Fruit fly (Drosophila melanogaster): ENCODE measurements around the gene ND-39.

The ND-39 gene

DNA sequence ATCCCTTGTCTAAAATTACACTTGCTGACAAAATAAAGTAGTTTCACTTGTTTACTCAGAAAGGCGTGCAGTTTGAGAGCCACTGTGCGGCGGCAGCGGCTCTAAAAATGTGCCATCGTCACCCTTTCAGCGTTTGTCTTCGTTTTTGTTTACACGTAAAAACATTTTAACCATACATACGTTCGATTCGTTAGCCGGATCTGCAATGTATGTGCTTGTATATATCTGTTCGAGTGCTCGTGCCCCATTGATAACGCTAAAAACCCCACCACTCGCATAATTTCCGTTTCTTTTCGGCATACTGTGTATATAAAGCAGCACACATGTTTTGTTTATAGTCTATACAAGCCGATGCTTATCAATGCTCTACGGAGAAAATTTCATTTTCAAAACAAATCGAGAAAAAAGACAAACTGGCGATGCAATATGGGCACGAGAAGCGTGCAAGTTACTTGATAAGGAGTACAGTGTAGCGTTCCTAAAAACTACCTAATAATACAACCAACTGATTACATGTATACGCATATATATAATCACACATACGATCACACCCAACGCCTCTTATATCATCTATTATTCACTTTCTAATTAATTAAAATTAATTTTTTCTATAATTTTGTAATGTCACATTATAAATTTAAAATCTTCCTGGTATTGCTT, 24.8 kb downstream of the ND-39 start (continued):
- TF ChIP-seq vri (GFP tag; optimal IDR thresholded peaks at IDR 0.05) (peak; percentile 29), Met (GFP tag; optimal IDR thresholded peaks at IDR 0.05) (peak; percentile 2), Eip75B (GFP tag; optimal IDR thresholded peaks at IDR 0.05) (no peak), topi (GFP tag; optimal IDR thresholded peaks at IDR 0.05) (peak; percentile 15), fd59A (GFP tag; optimal IDR thresholded peaks at IDR 0.05) (no peak), Sox15 (GFP tag; optimal IDR thresholded peaks at IDR 0.05) (no peak), CG32006 (GFP tag; optimal IDR thresholded peaks at IDR 0.05) (peak; percentile 50), Ets96B (tag; optimal IDR thresholded peaks at IDR 0.05) (peak; percentile 57), CG31627 (GFP tag; optimal IDR thresholded peaks at IDR 0.05) (peak; percentile 18), Sox102F (GFP tag; optimal IDR thresholded peaks at IDR 0.05) (no peak), CG1621 (tag; optimal IDR thresholded peaks at IDR 0.05) (no peak), cyc (GFP tag; optimal IDR thresholded peaks at IDR 0.05) (no peak), CG9139 (GFP tag; optimal IDR thresholded peaks at IDR 0.05) (no peak), CG3919 (GFP tag; optimal IDR thresholded peaks at IDR 0.05) (no peak), CG8119 (GFP tag; IDR thresholded peaks at IDR 0.05) (peak; percentile 68), salr (GFP tag; optimal IDR thresholded peaks at IDR 0.05) (no peak), CG6276 (GFP tag; optimal IDR thresholded peaks at IDR 0.05) (peak; percentile 57), CG4318 (GFP tag; optimal IDR thresholded peaks at IDR 0.05) (peak; percentile 7), ss (GFP tag; optimal IDR thresholded peaks at IDR 0.05) (no peak), Hr4 (GFP tag; optimal IDR thresholded peaks at IDR 0.05) (peak; percentile 26), esn (GFP tag; optimal IDR thresholded peaks at IDR 0.05) (peak; percentile 57), CG11294 (GFP tag; IDR thresholded peaks at IDR 0.05) (no peak), spab (GFP tag; optimal IDR thresholded peaks at IDR 0.05) (no peak), OdsH (GFP tag; optimal IDR thresholded peaks at IDR 0.05) (peak; percentile 12), CG6808 (GFP tag; optimal IDR thresholded peaks at IDR 0.05) (no peak), CG8632 (GFP tag; optimal IDR thresholded peaks at IDR 0.05) (peak; percentile 16), pdm3 (GFP tag; optimal IDR thresholded peaks at IDR 0.05) (peak; percentile 44), Eip93F (GFP tag; optimal IDR thresholded peaks at IDR 0.05) (no peak), CG16779 (tag; optimal IDR thresholded peaks at IDR 0.05) (no peak), CG10631 (GFP tag; optimal IDR thresholded peaks at IDR 0.05) (peak; percentile 35), lz (GFP tag; optimal IDR thresholded peaks at IDR 0.05) (peak; percentile 19), eg (GFP tag; IDR thresholded peaks at IDR 0.05) (peak; percentile 54; the same call in 2 of the 3 replicates)

DNA sequence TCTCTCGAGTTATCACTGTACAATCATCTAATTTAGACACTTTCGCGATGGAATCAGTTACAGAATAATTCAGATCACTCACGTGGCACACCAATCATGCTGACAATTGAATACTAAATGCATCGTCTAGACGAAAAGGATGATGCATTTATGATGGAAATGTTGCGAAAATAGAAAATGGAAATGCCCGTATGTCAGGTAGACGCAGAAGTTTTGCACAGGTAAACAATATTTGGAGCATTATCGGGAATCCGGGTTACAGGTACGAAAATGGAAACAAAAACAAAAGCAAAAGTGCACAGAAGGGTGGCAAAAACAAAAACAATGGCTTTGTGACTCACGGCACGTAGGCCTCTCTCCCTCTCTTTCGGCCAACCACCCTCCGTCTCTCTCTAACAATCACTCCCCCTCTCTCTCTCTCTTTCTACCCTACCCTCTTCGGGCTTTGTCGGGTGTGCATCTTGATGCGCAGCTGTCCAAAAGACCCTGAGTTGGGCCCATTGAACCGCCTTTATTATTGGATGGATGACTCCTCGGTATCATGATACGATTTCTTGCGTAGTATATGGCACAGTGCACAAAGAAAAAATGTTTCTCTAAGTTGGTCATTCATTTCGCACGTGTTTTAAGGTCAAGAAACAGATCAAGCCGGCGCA, 25.4 kb downstream of the ND-39 start:
- TF ChIP-seq CG6163 (GFP tag; IDR thresholded peaks at IDR 0.05) (peak; percentile 60; the same call in 1 of the 3 replicates), Eip93F (GFP tag; optimal IDR thresholded peaks at IDR 0.05) (peak; percentile 72), CG10669 (GFP tag; optimal IDR thresholded peaks at IDR 0.05) (no peak), Sox14 (GFP tag; optimal IDR thresholded peaks at IDR 0.05) (peak; percentile 93), cyc (GFP tag; optimal IDR thresholded peaks at IDR 0.05) (no peak), dsx (GFP tag; optimal IDR thresholded peaks at IDR 0.05; ENCODE audit: poor library complexity, severe bottlenecking) (no peak), CG10631 (GFP tag; optimal IDR thresholded peaks at IDR 0.05) (peak; percentile 33), svp (GFP tag) (peak; percentile 94), net (GFP tag; optimal IDR thresholded peaks at IDR 0.05) (peak; percentile 23), CG1621 (tag; optimal IDR thresholded peaks at IDR 0.05) (no peak), vri (GFP tag; optimal IDR thresholded peaks at IDR 0.05) (peak; percentile 64), CG8119 (GFP tag; IDR thresholded peaks at IDR 0.05) (0 out of 3 replicates have a peak, but pooled peaks have one; percentile 9), Eip75B (GFP tag; optimal IDR thresholded peaks at IDR 0.05) (peak; percentile 49)
